Worm (Caenorhabditis elegans) whole organism, midembryonic: Measurements from ENCODE around the gene immp-1.

Experiments used
- flt-1 ChIP-seq: fragments of 200-800 bp; sonication (Bioruptor generic); IDR thresholded peaks from 2 replicates; pipeline ENCODE4 v1.3.6; 2022; ENCODE audit warnings: missing genetic modification characterization, missing compliant biosample characterization
- med-1 ChIP-seq: sonication (generic microtip); optimal IDR thresholded peaks from 2 replicates; lab custom pipeline; 2017; ENCODE audit warnings: missing genetic modification characterization, mild to moderate bottlenecking, missing compliant biosample characterization, antibody characterized with exemption, missing genetic modification reagents; ENCODE audit not compliant: insufficient read depth
- ztf-23 ChIP-seq: fragments of 200-800 bp; sonication (Bioruptor generic); IDR thresholded peaks from 2 replicates; pipeline ENCODE4 v1.3.6; 2022; ENCODE audit warnings: missing genetic modification reagents, missing genetic modification characterization, missing compliant biosample characterization
- ztf-29 ChIP-seq: fragments of 200-800 bp; sonication (Bioruptor generic); IDR thresholded peaks from 2 replicates; pipeline ENCODE4 v1.3.6; 2022; ENCODE audit warnings: missing genetic modification reagents, missing genetic modification characterization, missing compliant biosample characterization

DNA sequence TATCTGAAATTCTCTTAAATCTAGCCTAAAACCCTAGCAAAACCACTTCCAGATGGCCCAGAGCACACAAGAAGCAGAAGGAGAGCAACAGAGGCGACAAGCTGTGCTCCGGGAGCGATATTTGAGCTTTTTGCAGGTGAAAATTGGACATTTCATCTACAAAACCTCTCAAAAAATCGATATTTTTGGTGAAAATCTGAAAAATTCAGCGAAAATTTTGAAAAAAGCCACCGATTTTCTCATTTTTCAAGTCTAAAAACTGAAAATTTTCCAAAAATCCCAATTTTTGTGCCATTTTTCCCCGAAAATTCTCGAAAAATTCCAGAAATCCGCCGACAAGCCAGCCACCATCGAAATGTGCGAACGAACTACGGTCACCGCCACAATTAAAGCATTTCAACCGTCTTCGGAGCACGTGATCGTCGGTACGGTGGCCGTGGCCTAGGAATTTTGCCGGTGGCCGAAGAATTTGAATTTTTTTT, 5.5 kb downstream of the immp-1 start, which contains the start of gene C24H11.5:
- no peak for TF ChIP-seq flt-1
- no peak for TF ChIP-seq med-1 (GFP tag; lab: Kevin White, UChicago)
- no peak for TF ChIP-seq ztf-29 (GFP tag; lab: Robert Waterston, UW)
- TF ChIP-seq ztf-23 = no peak
